Fruit fly (Drosophila melanogaster): ENCODE data around the gene Drsl6.
A peak's percentile ranks its signal among the peaks of the same experiment; 100 is the strongest.

The Drsl6 gene

dm6 chr3L:3342307-3342940 is 6.2 kb upstream of the Drsl6 start:
- TF ChIP-seq psq (optimal IDR thresholded peaks at IDR 0.05) (no peak), Sin3A (optimal IDR thresholded peaks at IDR 0.05) (no peak), insv (optimal IDR thresholded peaks at IDR 0.05) (no peak), ttk (optimal IDR thresholded peaks at IDR 0.05) (no peak), h (optimal IDR thresholded peaks at IDR 0.05) (no peak), Myc (optimal IDR thresholded peaks at IDR 0.05) (no peak)

- TF ChIP-seq psq (optimal IDR thresholded peaks at IDR 0.05) (no peak), Myc (optimal IDR thresholded peaks at IDR 0.05) (no peak), insv (optimal IDR thresholded peaks at IDR 0.05) (no peak), ttk (optimal IDR thresholded peaks at IDR 0.05) (no peak), h (optimal IDR thresholded peaks at IDR 0.05) (no peak), Sin3A (optimal IDR thresholded peaks at IDR 0.05) (no peak)
Measured at dm6 chr3L:3339695-3340226, 3.5 kb upstream of the Drsl6 start.

dm6 chr3L:3338882-3339590 is 2.8 kb upstream of the Drsl6 start:
- TF ChIP-seq Sin3A (optimal IDR thresholded peaks at IDR 0.05), result no peak
- no peak for TF ChIP-seq psq (optimal IDR thresholded peaks at IDR 0.05)
- no peak for TF ChIP-seq insv (optimal IDR thresholded peaks at IDR 0.05)
- no peak for TF ChIP-seq ttk (optimal IDR thresholded peaks at IDR 0.05)
- no peak for TF ChIP-seq Myc (optimal IDR thresholded peaks at IDR 0.05)
- TF ChIP-seq h (optimal IDR thresholded peaks at IDR 0.05), result no peak

- no peak for TF ChIP-seq insv (optimal IDR thresholded peaks at IDR 0.05)
- no peak for TF ChIP-seq ttk (optimal IDR thresholded peaks at IDR 0.05)
- no peak for TF ChIP-seq Myc (optimal IDR thresholded peaks at IDR 0.05)
- TF ChIP-seq h (optimal IDR thresholded peaks at IDR 0.05), result no peak
- no peak for TF ChIP-seq Sin3A (optimal IDR thresholded peaks at IDR 0.05)
- no peak for TF ChIP-seq psq (optimal IDR thresholded peaks at IDR 0.05)
Measured at dm6 chr3L:3338028-3338855, 2.0 kb upstream of the Drsl6 start.

- TF ChIP-seq psq (optimal IDR thresholded peaks at IDR 0.05) (no peak), insv (optimal IDR thresholded peaks at IDR 0.05) (no peak), h (optimal IDR thresholded peaks at IDR 0.05) (no peak)
Measured at dm6 chr3L:3337345-3337928, 1.2 kb upstream of the Drsl6 start.

- TF ChIP-seq psq (optimal IDR thresholded peaks at IDR 0.05), result no peak
- TF ChIP-seq insv (optimal IDR thresholded peaks at IDR 0.05), result no peak
- TF ChIP-seq Myc (optimal IDR thresholded peaks at IDR 0.05), result no peak
- TF ChIP-seq h (optimal IDR thresholded peaks at IDR 0.05), result no peak
- TF ChIP-seq ttk (optimal IDR thresholded peaks at IDR 0.05), result no peak
- no peak for TF ChIP-seq Sin3A (optimal IDR thresholded peaks at IDR 0.05)
Measured at dm6 chr3L:3335688-3336087, 530 bp downstream of the Drsl6 start, which contains the start of gene Drsl1. Gene Drsl1, minus strand, starts transcription at chr3L:3335788.

dm6 chr3L:3334784-3335183 is 1.4 kb downstream of the Drsl6 start, which contains the start of gene CG14969:
Gene CG14969, minus strand, starts transcription at chr3L:3334978.
- no peak for TF ChIP-seq Myc (optimal IDR thresholded peaks at IDR 0.05)
- TF ChIP-seq h (optimal IDR thresholded peaks at IDR 0.05), result no peak
- no peak for TF ChIP-seq insv (optimal IDR thresholded peaks at IDR 0.05)
- no peak for TF ChIP-seq Sin3A (optimal IDR thresholded peaks at IDR 0.05)
- TF ChIP-seq psq (optimal IDR thresholded peaks at IDR 0.05), result no peak
- no peak for TF ChIP-seq ttk (optimal IDR thresholded peaks at IDR 0.05)

- no peak for TF ChIP-seq Myc (optimal IDR thresholded peaks at IDR 0.05)
- TF ChIP-seq psq (optimal IDR thresholded peaks at IDR 0.05), result no peak
- TF ChIP-seq Sin3A (optimal IDR thresholded peaks at IDR 0.05), result no peak
Measured at dm6 chr3L:3329763-3330162, 6.5 kb downstream of the Drsl6 start, which contains the start of gene CG14961. Gene CG14961, plus strand, starts transcription at chr3L:3330063.

- TF ChIP-seq h (optimal IDR thresholded peaks at IDR 0.05), result no peak
- no peak for TF ChIP-seq Myc (optimal IDR thresholded peaks at IDR 0.05)
- TF ChIP-seq psq (optimal IDR thresholded peaks at IDR 0.05), result no peak
Measured at dm6 chr3L:3328771-3329170, 7.4 kb downstream of the Drsl6 start, which contains the start of gene Strip. Gene Strip, minus strand, starts transcription at chr3L:3328871.

dm6 chr3L:3325925-3326903 is 10.0 kb downstream of the Drsl6 start, which contains the start of gene Gtpx:
Gene Gtpx, plus strand, starts transcription at chr3L:3326265.
- peak; percentile 57 for TF ChIP-seq h (optimal IDR thresholded peaks at IDR 0.05)
- no peak for TF ChIP-seq ttk (optimal IDR thresholded peaks at IDR 0.05)
- TF ChIP-seq Sin3A (optimal IDR thresholded peaks at IDR 0.05), result no peak
- no peak for TF ChIP-seq insv (optimal IDR thresholded peaks at IDR 0.05)
- no peak for TF ChIP-seq Myc (optimal IDR thresholded peaks at IDR 0.05)

- TF ChIP-seq ttk (optimal IDR thresholded peaks at IDR 0.05) (no peak), Myc (optimal IDR thresholded peaks at IDR 0.05) (no peak), psq (optimal IDR thresholded peaks at IDR 0.05) (no peak), h (optimal IDR thresholded peaks at IDR 0.05) (no peak), Sin3A (optimal IDR thresholded peaks at IDR 0.05) (no peak), insv (optimal IDR thresholded peaks at IDR 0.05) (no peak)
Measured at dm6 chr3L:3325597-3325924, 10.7 kb downstream of the Drsl6 start.

All from Kc167 (cell line).